Worm (Caenorhabditis elegans) whole organism, young adult: ENCODE data around the gene Y68A4B.3.

Experiments
- lin-35 ChIP-seq, 3 experiments: fragments of 150-350 bp in 2 of 3; sonication (generic microtip) in 1 of 3; optimal IDR thresholded peaks; 2 replicates each; lab custom pipeline; 2014 to 2018; ENCODE audit warnings: missing biosample characterization in 3 of 3, missing genetic modification characterization in 3 of 3, missing genetic modification reagents in 3 of 3
- mxl-1 ChIP-seq: sonication (generic microtip); optimal IDR thresholded peaks from 2 replicates; lab custom pipeline; 2016; ENCODE audit warnings: missing genetic modification characterization, missing compliant biosample characterization
- snpc-1.3 ChIP-seq: sonication (generic microtip); optimal IDR thresholded peaks from 2 replicates; lab custom pipeline; 2017; ENCODE audit warnings: missing genetic modification characterization, mild to moderate bottlenecking, missing compliant biosample characterization, antibody characterized with exemption, moderate library complexity, missing genotype, missing genetic modification reagents; ENCODE audit not compliant: insufficient read depth
- tbx-9 ChIP-seq: sonication (generic microtip); optimal IDR thresholded peaks from 2 replicates; lab custom pipeline; 2016; ENCODE audit warnings: borderline replicate concordance, missing genetic modification characterization, inconsistent platforms, missing compliant biosample characterization

DNA sequence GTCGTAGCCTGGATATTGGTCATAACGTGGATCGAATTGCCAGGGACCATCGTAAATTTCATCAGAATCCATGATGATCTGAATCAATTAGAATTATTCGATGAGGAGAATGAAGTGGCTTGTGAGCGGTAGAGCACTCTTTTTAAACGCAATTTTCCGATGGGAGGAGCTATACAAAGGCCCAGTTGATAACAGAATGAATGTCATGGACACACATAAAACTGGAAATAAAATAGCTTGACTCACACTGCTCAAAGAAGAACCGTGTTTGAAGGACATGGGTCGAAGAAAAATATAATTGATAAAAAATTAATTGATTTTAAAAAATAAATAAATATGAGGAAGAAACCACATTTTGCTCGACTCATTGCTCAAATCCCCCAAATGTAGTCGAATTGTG lies 34.4 kb downstream of the Y68A4B.3 start, which contains the start of gene Y68A4A.13:
- no peak for TF ChIP-seq lin-35 (GFP tag; optimal IDR thresholded peaks at IDR 0.05; lab: Kevin White, UChicago)
- TF ChIP-seq snpc-1.3 (tag; lab: Kevin White, UChicago): no peak
- no peak for TF ChIP-seq mxl-1 (tag; lab: Kevin White, UChicago)
- TF ChIP-seq tbx-9: no peak
